Fruit fly (Drosophila melanogaster) whole organism, embryonic: ENCODE data around the gene sna.

ENCODE experiments used
- Aef1 ChIP-seq: fragments of 200-800 bp; sonication (Bioruptor generic); IDR thresholded peaks from 3 replicates; pipeline ENCODE4 v1.3.6; 2022; ENCODE audit warnings: missing biosample characterization, missing genetic modification characterization
- Awh ChIP-seq: fragments of 200-800 bp; sonication (Bioruptor generic); IDR thresholded peaks from 2 replicates; pipeline ENCODE4, ENCODE4 v1.3.6; 2022; ENCODE audit warnings: missing biosample characterization, missing genetic modification characterization
- NfI ChIP-seq: fragments of 200-800 bp; sonication (Bioruptor generic); optimal IDR thresholded peaks from 3 replicates; lab custom pipeline; 2018; ENCODE audit warnings: missing biosample characterization, mild to moderate bottlenecking, missing genetic modification characterization, moderate library complexity
- Optix ChIP-seq: fragments of 200-800 bp; sonication (Bioruptor generic); IDR thresholded peaks from 3 replicates; pipeline ENCODE4 v1.3.6; 2022; ENCODE audit warnings: missing biosample characterization, missing genetic modification characterization
- cad ChIP-seq: fragments of >200 bp; optimal IDR thresholded peaks from 2 replicates; lab custom pipeline; 2017; ENCODE audit warnings: missing biosample characterization, missing genetic modification characterization

DNA sequence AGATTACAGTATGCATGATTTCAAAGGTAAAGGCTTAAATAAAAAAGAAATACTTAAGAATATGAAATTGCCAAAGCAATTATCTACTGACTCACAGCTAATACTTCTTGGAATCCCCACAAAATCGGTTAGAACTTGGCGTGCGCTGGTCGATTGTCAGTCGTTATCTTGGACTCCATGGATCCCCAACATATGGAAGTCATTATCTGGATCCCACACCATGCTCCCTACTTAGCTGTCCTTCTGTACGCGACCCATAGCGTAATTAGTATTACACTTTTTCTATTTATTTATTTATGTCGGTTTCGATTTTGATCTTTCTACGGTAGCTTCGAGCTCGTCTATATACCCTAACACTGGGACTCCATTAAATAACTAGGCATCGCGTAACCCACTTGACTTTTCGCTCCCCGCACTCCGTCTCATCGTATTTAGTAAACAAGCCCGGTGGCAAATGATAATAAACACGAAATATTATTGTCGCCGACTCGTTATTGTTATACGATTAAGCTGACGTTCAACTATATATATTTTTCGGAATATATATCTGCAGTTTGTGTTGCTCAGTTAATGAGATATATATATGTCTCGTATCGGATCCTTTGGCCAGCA is 23.0 kb upstream of the sna start:
- TF ChIP-seq Aef1 (GFP tag; lab: Robert Waterston, UW) (no peak), NfI (GFP tag; lab: Kevin White, UChicago) (no peak), cad (GFP tag; lab: Kevin White, UChicago) (no peak), Awh (GFP tag; lab: Robert Waterston, UW) (no peak), Optix (no peak)
